Fruit fly (Drosophila melanogaster): ENCODE measurements around the gene bdl.

bdl gene

dm6 chr2L:4292560-4292959 is 31.8 kb upstream of the bdl start (continued):
- TF ChIP-seq lola (GFP tag; optimal IDR thresholded peaks at IDR 0.05) = no peak
- no peak for TF ChIP-seq Dbx (GFP tag; IDR thresholded peaks at IDR 0.05)
- peak; percentile 56; the same call in 2 of the 3 replicates for TF ChIP-seq zfh1 (GFP tag; IDR thresholded peaks at IDR 0.05)
- TF ChIP-seq Hr51 (GFP tag; optimal IDR thresholded peaks at IDR 0.05) = peak in 1 of 2 experiments; percentile 30
- no peak for TF ChIP-seq dm (GFP tag; optimal IDR thresholded peaks at IDR 0.05)
- TF ChIP-seq sob (GFP tag; IDR thresholded peaks at IDR 0.05) = no peak
- no peak for TF ChIP-seq CG6854 (GFP tag; optimal IDR thresholded peaks at IDR 0.05)
- no peak for TF ChIP-seq ems (GFP tag; optimal IDR thresholded peaks at IDR 0.05)
- TF ChIP-seq mirr (GFP tag; optimal IDR thresholded peaks at IDR 0.05) = no peak
- no peak for TF ChIP-seq CG7786 (GFP tag; optimal IDR thresholded peaks at IDR 0.05)
- no peak for TF ChIP-seq klu (GFP tag; IDR thresholded peaks at IDR 0.05)
- TF ChIP-seq ATbp (GFP tag; optimal IDR thresholded peaks at IDR 0.05) = peak; percentile 18
- TF ChIP-seq mld (GFP tag; IDR thresholded peaks at IDR 0.05; ENCODE audit: partially characterized antibody) = no peak
- no peak for TF ChIP-seq lbe (GFP tag; optimal IDR thresholded peaks at IDR 0.05)
- no peak for TF ChIP-seq Oaz (GFP tag; IDR thresholded peaks at IDR 0.05)
- TF ChIP-seq tin (GFP tag; optimal IDR thresholded peaks at IDR 0.05) = peak; percentile 16
- TF ChIP-seq oc (tag; optimal IDR thresholded peaks at IDR 0.05) = no peak
- TF ChIP-seq CG31365 (tag; optimal IDR thresholded peaks at IDR 0.05) = no peak
- TF ChIP-seq Doc3 (GFP tag; IDR thresholded peaks at IDR 0.05; ENCODE audit: partially characterized antibody) = no peak
- no peak for TF ChIP-seq CG17186 (GFP tag; optimal IDR thresholded peaks at IDR 0.05)
- no peak for TF ChIP-seq emc (GFP tag; optimal IDR thresholded peaks at IDR 0.05)
- TF ChIP-seq CG12769 (tag; optimal IDR thresholded peaks at IDR 0.05) = peak; percentile 49
- TF ChIP-seq Gsc (GFP tag; IDR thresholded peaks at IDR 0.05) = no peak
- no peak for TF ChIP-seq CG1647 (GFP tag; optimal IDR thresholded peaks at IDR 0.05)
- no peak for TF ChIP-seq kah (GFP tag; optimal IDR thresholded peaks at IDR 0.05)
- TF ChIP-seq Myb (GFP tag; optimal IDR thresholded peaks at IDR 0.05) = no peak
- TF ChIP-seq danr (GFP tag; IDR thresholded peaks at IDR 0.05) = no peak
- TF ChIP-seq CG6765 (GFP tag; optimal IDR thresholded peaks at IDR 0.05) = no peak
- no peak for TF ChIP-seq fd64A (GFP tag; optimal IDR thresholded peaks at IDR 0.05)
- no peak for TF ChIP-seq PHDP (tag; optimal IDR thresholded peaks at IDR 0.05)
- TF ChIP-seq pnt (GFP tag; optimal IDR thresholded peaks at IDR 0.05) = peak; percentile 48
- no peak for TF ChIP-seq D19B (GFP tag; optimal IDR thresholded peaks at IDR 0.05)
- no peak for TF ChIP-seq Vsx1 (GFP tag; optimal IDR thresholded peaks at IDR 0.05)
- TF ChIP-seq CG9876 (GFP tag; optimal IDR thresholded peaks at IDR 0.05) = no peak
- no peak for TF ChIP-seq CG16779 (GFP tag; IDR thresholded peaks at IDR 0.05)
- TF ChIP-seq trh (GFP tag; optimal IDR thresholded peaks at IDR 0.05) = no peak
- TF ChIP-seq zen (tag; optimal IDR thresholded peaks at IDR 0.05) = peak; percentile 31
- TF ChIP-seq CG14014 (GFP tag; IDR thresholded peaks at IDR 0.05) = no peak
- no peak for TF ChIP-seq cad (GFP tag; optimal IDR thresholded peaks at IDR 0.05)
- peak; percentile 67 for TF ChIP-seq Xrp1 (GFP tag; IDR thresholded peaks at IDR 0.05)
- TF ChIP-seq D (optimal IDR thresholded peaks at IDR 0.05) = no peak
- TF ChIP-seq D (GFP tag; optimal IDR thresholded peaks at IDR 0.05) = no peak
- no peak for TF ChIP-seq Eip74EF (GFP tag; optimal IDR thresholded peaks at IDR 0.05)
- TF ChIP-seq CG12104 (GFP tag; optimal IDR thresholded peaks at IDR 0.05) = no peak
- no peak for TF ChIP-seq CG31388 (GFP tag; optimal IDR thresholded peaks at IDR 0.05)
- no peak for TF ChIP-seq pfk (GFP tag; optimal IDR thresholded peaks at IDR 0.05)
- no peak for TF ChIP-seq fru (optimal IDR thresholded peaks at IDR 0.05)
- TF ChIP-seq CG32772 (GFP tag; IDR thresholded peaks at IDR 0.05) = 0 out of 2 replicates have a peak, but pooled peaks have one; percentile 24
- TF ChIP-seq Awh (GFP tag; IDR thresholded peaks at IDR 0.05) = 0 out of 2 replicates have a peak, but pooled peaks have one; percentile 50
- no peak for TF ChIP-seq Tbp (GFP tag; optimal IDR thresholded peaks at IDR 0.05)
- no peak for TF ChIP-seq eve (GFP tag; optimal IDR thresholded peaks at IDR 0.05)
- no peak for TF ChIP-seq chn (GFP tag; optimal IDR thresholded peaks at IDR 0.05)

Measured in whole organism, embryonic.